Fruit fly (Drosophila melanogaster): ENCODE results near the gene Efa6.

Gene Efa6

dm6 chr3R:22562502-22562901 is 25.1 kb upstream of the Efa6 start, which contains the start of gene sit:
Gene sit, minus strand, starts transcription at chr3R:22562572.
- TF ChIP-seq CG1529 (GFP tag; optimal IDR thresholded peaks at IDR 0.05) (no peak), gcm (GFP tag; optimal IDR thresholded peaks at IDR 0.05) (no peak), NFAT (GFP tag; IDR thresholded peaks at IDR 0.05) (no peak), sisA (GFP tag; IDR thresholded peaks at IDR 0.05) (no peak), CG15269 (tag; optimal IDR thresholded peaks at IDR 0.05) (peak; percentile 7), CG13894 (tag; optimal IDR thresholded peaks at IDR 0.05) (peak; percentile 98), Deaf1 (tag; optimal IDR thresholded peaks at IDR 0.05) (peak; percentile 22), CG3995 (GFP tag; optimal IDR thresholded peaks at IDR 0.05) (no peak), chinmo (GFP tag; IDR thresholded peaks at IDR 0.05; ENCODE audit: partially characterized antibody) (0 out of 4 replicates have a peak, but pooled peaks have one; percentile 58)

dm6 chr3R:22564076-22564475 is 23.5 kb upstream of the Efa6 start:
- TF ChIP-seq Eip74EF (GFP tag; optimal IDR thresholded peaks at IDR 0.05) (peak in 1 of 2 experiments; percentile 90), Camta (GFP tag; optimal IDR thresholded peaks at IDR 0.05) (no peak), chinmo (GFP tag; IDR thresholded peaks at IDR 0.05; ENCODE audit: partially characterized antibody) (peak; percentile 90), vfl (GFP tag; optimal IDR thresholded peaks at IDR 0.05) (no peak), CkIIα-i1 (GFP tag; IDR thresholded peaks at IDR 0.05) (no peak), CG4404 (GFP tag; IDR thresholded peaks at IDR 0.05) (no peak), Lhr (GFP tag; optimal IDR thresholded peaks at IDR 0.05) (no peak), CG10565 (GFP tag; optimal IDR thresholded peaks at IDR 0.05) (no peak)

dm6 chr3R:22564707-22565106 is 22.8 kb upstream of the Efa6 start:
- peak; percentile 90 for TF ChIP-seq CTCF (GFP tag; optimal IDR thresholded peaks at IDR 0.05)
- peak; percentile 38 for TF ChIP-seq sens (GFP tag)
- no peak for TF ChIP-seq CG11093 (GFP tag; IDR thresholded peaks at IDR 0.05)
- peak; percentile 84 for TF ChIP-seq Dip2 (GFP tag; IDR thresholded peaks at IDR 0.05)

dm6 chr3R:22565732-22566131 is 21.8 kb upstream of the Efa6 start:
- TF ChIP-seq chinmo (GFP tag; IDR thresholded peaks at IDR 0.05; ENCODE audit: partially characterized antibody) (peak; percentile 63; the same call in 2 of the 4 replicates), Eip74EF (GFP tag; optimal IDR thresholded peaks at IDR 0.05) (peak in 1 of 2 experiments; percentile 86), sd (tag; optimal IDR thresholded peaks at IDR 0.05) (peak; percentile 28), Neu2 (GFP tag; optimal IDR thresholded peaks at IDR 0.05; ENCODE audit: borderline replicate concordance) (no peak), salm (tag; optimal IDR thresholded peaks at IDR 0.05) (no peak), CG13894 (tag; optimal IDR thresholded peaks at IDR 0.05) (peak; percentile 99), CG12769 (tag; optimal IDR thresholded peaks at IDR 0.05) (peak; percentile 1)

- TF ChIP-seq CG17361 (GFP tag; IDR thresholded peaks at IDR 0.05) (no peak), sd (tag; optimal IDR thresholded peaks at IDR 0.05) (peak; percentile 78), Med (GFP tag) (peak; percentile 24), CG13894 (tag; optimal IDR thresholded peaks at IDR 0.05) (peak; percentile 60), CG12769 (tag; optimal IDR thresholded peaks at IDR 0.05) (peak; percentile 77), zen2 (GFP tag; IDR thresholded peaks at IDR 0.05; ENCODE audit: partially characterized antibody) (no peak)
These were observed 19.0 kb upstream of the Efa6 start for dm6 chr3R:22568508-22568907.

- TF ChIP-seq ssp (GFP tag; IDR thresholded peaks at IDR 0.05) = no peak
- no peak for TF ChIP-seq Scr (GFP tag; IDR thresholded peaks at IDR 0.05; ENCODE audit: partially characterized antibody)
- peak; percentile 90; the same call in 3 of the 4 replicates for TF ChIP-seq chinmo (GFP tag; IDR thresholded peaks at IDR 0.05; ENCODE audit: partially characterized antibody)
- no peak for TF ChIP-seq Hand (GFP tag; optimal IDR thresholded peaks at IDR 0.05)
- no peak for TF ChIP-seq Awh (GFP tag; IDR thresholded peaks at IDR 0.05)
- TF ChIP-seq crc (GFP tag; optimal IDR thresholded peaks at IDR 0.05) = no peak
- no peak for TF ChIP-seq D19A (tag; optimal IDR thresholded peaks at IDR 0.05)
- TF ChIP-seq Hmx (GFP tag; optimal IDR thresholded peaks at IDR 0.05) = no peak
- TF ChIP-seq CG15696 (tag; optimal IDR thresholded peaks at IDR 0.05) = no peak
- TF ChIP-seq CG11398 (GFP tag; optimal IDR thresholded peaks at IDR 0.05) = no peak
- TF ChIP-seq kah (GFP tag; optimal IDR thresholded peaks at IDR 0.05) = no peak
- no peak for TF ChIP-seq wor (GFP tag; IDR thresholded peaks at IDR 0.05)
- no peak for TF ChIP-seq Poxn (GFP tag; IDR thresholded peaks at IDR 0.05)
- TF ChIP-seq CG16779 (GFP tag; IDR thresholded peaks at IDR 0.05) = no peak
- no peak for TF ChIP-seq CG6175 (GFP tag; IDR thresholded peaks at IDR 0.05)
- TF ChIP-seq Dip3 (GFP tag; optimal IDR thresholded peaks at IDR 0.05) = no peak
- no peak for TF ChIP-seq mld (GFP tag; IDR thresholded peaks at IDR 0.05; ENCODE audit: partially characterized antibody)
These were observed 17.7 kb upstream of the Efa6 start, which contains the start of gene CG33110 for dm6 chr3R:22569888-22570287. Gene CG33110, plus strand, starts transcription at chr3R:22570188.
